Worm (Caenorhabditis elegans) whole organism, late embryonic: ENCODE measurements around the gene sma-2.

Experiments used
- ama-1 ChIP-seq: fragments of 150-350 bp; optimal IDR thresholded peaks from 2 replicates; lab custom pipeline; 2014
- ceh-45 ChIP-seq: fragments of 200-800 bp; sonication (Bioruptor generic); IDR thresholded peaks from 2 replicates; pipeline ENCODE4 v1.3.6; 2022; ENCODE audit warnings: missing genetic modification reagents, missing genetic modification characterization, missing compliant biosample characterization
- dve-1 ChIP-seq: sonication (generic microtip); optimal IDR thresholded peaks from 2 replicates; lab custom pipeline; 2017; ENCODE audit warnings: antibody characterized with exemption, mild to moderate bottlenecking, missing genetic modification characterization, missing compliant biosample characterization
- elt-4 ChIP-seq: sonication (generic microtip); optimal IDR thresholded peaks from 2 replicates; lab custom pipeline; 2016; ENCODE audit warnings: missing genetic modification characterization, missing compliant biosample characterization
- hlh-6 ChIP-seq: sonication (generic microtip); optimal IDR thresholded peaks from 2 replicates; lab custom pipeline; 2016; ENCODE audit warnings: missing genotype, missing genetic modification characterization, missing compliant biosample characterization
- nfya-1 ChIP-seq: sonication (generic microtip); optimal IDR thresholded peaks from 2 replicates; lab custom pipeline; 2017; ENCODE audit warnings: missing genetic modification characterization, mild to moderate bottlenecking, missing compliant biosample characterization, antibody characterized with exemption, moderate library complexity
- pat-9 ChIP-seq: fragments of 200-800 bp; sonication (Bioruptor generic); optimal IDR thresholded peaks from 2 replicates; lab custom pipeline; 2018; ENCODE audit warnings: mild to moderate bottlenecking, missing genetic modification characterization, moderate library complexity, missing compliant biosample characterization
- pqm-1 ChIP-seq: sonication (generic microtip); optimal IDR thresholded peaks from 2 replicates; lab custom pipeline; 2016; ENCODE audit warnings: missing genetic modification characterization, missing compliant biosample characterization
- unc-3 ChIP-seq, 2 experiments: fragments of 200-800 bp in 1 of 2; sonication (Bioruptor generic) in 1 of 2; sonication (generic microtip) in 1 of 2; conservative IDR thresholded peaks in 1 of 2; optimal IDR thresholded peaks in 1 of 2; 2 replicates each; pipeline versions ENCODE4 v1.3.6 to Lab custom; 2016 to 2022; ENCODE audit warnings: missing compliant biosample characterization in 2 of 2, missing genetic modification characterization in 2 of 2, missing genetic modification reagents in 1 of 2
- unc-55 ChIP-seq: sonication (generic microtip); optimal IDR thresholded peaks from 2 replicates; lab custom pipeline; 2017; ENCODE audit warnings: missing biosample characterization, missing genetic modification reagents, missing genetic modification characterization

- TF ChIP-seq pat-9: no peak
- no peak for TF ChIP-seq unc-3 (GFP tag; conservative IDR thresholded peaks at IDR 0.05; lab: Robert Waterston, UW)
- no peak for TF ChIP-seq unc-3 (tag; optimal IDR thresholded peaks at IDR 0.05; lab: Kevin White, UChicago)
- no peak for TF ChIP-seq hlh-6 (tag; lab: Kevin White, UChicago)
- TF ChIP-seq unc-55 (GFP tag; lab: Kevin White, UChicago): no peak
- TF ChIP-seq ama-1 (lab: Kevin White, UChicago): no peak
- no peak for TF ChIP-seq ceh-45 (GFP tag; lab: Robert Waterston, UW)
- no peak for TF ChIP-seq dve-1
- TF ChIP-seq elt-4 (tag; lab: Kevin White, UChicago): no peak
- TF ChIP-seq nfya-1 (tag; lab: Kevin White, UChicago): no peak
- TF ChIP-seq pqm-1 (tag; lab: Kevin White, UChicago): no peak
These were observed 39.2 kb downstream of the sma-2 start for ce11 chrIII:8788690-8789089.
